Fruit fly (Drosophila melanogaster): Measurements from ENCODE around the gene CG13026.

Gene CG13026

DNA sequence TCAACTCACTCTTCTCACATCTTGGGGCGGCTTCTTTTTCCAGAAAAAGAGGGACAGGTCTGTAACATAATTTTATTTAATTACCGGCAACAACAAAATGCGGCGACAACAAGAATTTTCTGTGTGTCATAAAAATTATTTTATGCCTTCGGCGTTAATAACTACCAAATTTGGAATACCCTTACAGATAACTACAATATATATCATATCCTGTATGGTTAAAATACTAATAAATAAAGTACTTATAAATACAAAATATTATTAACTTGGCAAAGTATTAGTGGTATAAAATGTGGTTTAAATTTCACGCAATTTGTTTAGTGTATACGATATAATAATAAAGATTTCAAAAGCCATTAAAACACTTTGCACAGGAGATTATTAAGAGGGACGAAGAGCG lies 24.8 kb upstream of the CG13026 start:
- no peak for TF ChIP-seq CG17801 (GFP tag; optimal IDR thresholded peaks at IDR 0.05; ENCODE audit: partially characterized antibody)

DNA sequence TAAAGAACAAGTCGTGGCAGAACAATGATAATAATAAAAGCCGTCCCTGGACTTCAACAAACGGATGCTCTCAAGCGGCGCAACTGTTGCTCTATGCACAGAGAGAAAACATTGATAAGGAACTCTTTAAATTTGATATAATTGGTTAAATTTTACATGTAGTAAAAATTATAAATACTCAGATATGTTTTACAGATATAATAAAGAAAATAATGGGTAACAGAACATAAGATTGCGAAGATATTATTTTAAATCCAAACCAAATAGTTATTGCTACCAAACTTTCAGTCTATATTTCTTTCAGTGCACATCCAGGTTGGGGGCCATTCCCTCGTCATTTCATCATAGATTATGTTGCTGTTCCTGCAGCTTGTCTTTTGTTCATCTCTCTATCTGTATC lies 23.8 kb upstream of the CG13026 start:
- no peak for TF ChIP-seq CG17801 (GFP tag; optimal IDR thresholded peaks at IDR 0.05; ENCODE audit: partially characterized antibody)

DNA sequence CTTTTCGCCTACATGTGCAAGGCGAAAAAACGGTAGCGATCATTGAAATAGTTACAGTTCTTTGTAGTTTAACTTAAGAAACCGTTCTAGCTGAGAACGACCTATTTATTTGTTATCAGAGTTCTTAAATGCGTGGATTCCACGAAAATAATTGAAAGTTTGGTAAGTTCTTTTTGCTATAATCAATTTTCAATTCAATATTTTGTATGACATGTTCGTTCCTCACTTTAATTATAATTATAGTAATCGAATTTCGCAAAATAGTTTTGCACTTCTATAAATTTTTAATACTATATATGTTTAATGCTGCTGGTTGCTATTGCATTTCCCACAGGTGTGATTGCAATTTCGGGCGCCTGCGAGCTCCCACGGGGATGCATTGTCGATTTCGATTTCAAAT lies 22.4 kb upstream of the CG13026 start:
- TF ChIP-seq CG17801 (GFP tag; optimal IDR thresholded peaks at IDR 0.05; ENCODE audit: partially characterized antibody): no peak

DNA sequence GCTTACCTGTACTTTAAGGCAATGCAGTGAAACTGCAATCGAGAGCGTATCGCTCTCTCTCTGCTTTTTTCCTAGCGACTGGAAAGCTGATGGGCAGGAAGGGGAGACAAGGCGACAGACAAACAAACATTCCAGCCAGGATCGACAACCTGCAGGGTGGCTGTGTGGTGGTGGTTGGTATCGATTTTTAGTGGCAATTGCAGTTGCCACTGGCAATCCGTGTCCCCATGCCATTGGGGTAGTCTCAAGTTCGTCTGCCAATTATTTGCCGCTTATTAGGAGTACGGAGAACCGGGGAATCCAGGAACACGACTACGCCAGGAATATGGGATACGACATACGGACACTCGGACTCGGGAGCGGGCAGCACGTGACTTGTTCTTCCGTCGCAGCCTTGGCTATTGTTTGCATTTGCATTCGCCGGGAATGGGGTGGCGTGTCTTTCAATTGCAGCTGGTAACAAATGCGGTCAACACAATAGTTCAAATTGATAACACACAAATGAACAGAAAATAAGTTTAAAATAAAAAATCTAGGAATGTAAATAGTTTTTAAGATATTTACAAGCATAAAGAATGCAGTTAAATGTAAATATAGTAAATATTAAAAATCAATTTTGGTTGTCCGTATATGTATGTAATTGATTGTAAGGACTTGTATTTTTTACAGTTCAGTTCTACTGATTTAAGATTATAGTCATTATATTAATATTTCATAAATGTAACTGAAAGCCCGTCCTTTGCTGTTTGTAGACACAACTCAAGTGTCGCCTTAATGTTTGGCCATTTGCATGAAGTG lies 20.8 kb upstream of the CG13026 start:
- TF ChIP-seq CG17801 (GFP tag; optimal IDR thresholded peaks at IDR 0.05; ENCODE audit: partially characterized antibody): no peak

DNA sequence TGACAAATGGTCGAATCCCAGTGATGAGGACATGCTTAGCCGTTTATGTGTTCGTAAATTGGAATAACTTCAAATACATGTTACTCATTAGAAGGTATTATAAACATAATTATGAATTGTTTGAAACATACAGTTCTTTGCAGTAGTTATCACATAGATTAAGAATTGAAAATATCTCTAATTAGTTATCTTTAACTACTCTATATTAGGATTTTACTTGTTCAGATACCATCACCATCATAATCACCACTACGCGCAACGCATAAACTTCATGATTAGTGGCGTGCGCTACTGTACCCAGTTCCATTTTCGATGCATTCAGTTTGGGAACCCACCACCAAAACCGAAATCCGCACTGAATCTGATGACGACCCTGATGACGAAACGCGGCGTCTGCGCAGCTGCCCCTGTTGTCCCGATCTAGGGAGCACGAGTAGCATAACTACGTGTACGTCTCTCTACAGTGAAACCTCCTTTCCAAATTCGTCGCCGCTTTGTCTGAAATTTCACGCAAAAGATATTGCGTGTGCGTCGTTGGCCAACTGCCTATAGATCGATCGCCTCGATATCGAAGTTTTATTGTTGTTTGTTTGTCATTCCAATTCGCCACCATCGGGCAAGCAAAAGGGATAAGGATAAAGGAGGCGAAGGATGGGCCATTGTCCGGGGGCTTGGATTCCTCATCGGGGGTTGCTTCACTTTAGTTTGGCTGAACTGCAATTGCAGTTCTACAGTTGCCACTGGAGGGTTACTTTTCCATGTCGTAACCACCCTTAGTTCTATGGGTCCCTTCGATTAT lies 18.1 kb upstream of the CG13026 start:
- no peak for TF ChIP-seq CG17801 (GFP tag; optimal IDR thresholded peaks at IDR 0.05; ENCODE audit: partially characterized antibody)

DNA sequence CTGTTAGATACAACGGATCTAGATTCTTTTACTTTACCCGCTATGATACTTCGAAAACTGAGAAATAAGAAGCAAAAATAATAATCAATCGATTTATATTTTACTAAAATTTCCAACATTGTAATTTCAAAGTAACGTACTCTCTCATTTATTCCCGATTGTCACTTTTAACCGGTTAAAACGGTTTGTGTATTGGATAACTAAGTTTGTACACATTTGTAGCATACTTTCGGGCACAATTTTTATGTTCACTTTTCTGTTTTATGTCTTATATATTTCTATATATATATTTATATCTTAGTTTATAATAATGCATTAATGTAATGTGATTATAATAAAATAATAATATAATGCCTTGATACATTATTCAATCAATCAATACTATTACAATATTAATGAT lies 15.7 kb upstream of the CG13026 start:
- TF ChIP-seq CG17801 (GFP tag; optimal IDR thresholded peaks at IDR 0.05; ENCODE audit: partially characterized antibody): no peak

DNA sequence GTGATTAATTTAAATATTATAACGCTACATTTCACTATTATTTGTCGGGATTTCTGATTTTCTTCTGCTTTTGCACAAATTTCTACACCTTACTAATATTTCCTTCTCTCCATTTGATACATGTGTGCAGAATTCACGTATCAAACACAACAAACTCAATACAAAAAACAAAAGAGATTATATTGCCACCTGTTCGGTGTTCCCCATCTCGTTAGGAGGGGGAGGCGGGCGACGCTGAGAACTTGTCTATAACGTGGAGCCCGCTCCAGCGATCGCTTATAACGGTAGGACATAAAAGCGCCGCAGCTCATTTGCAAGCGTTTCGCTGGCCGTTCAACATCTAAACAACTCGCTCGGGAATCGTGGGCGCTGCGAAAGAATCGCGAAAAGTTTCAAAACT lies 7.3 kb upstream of the CG13026 start, which contains the start of gene CG9701:
TSS of gene CG9701 (plus strand) at position 301 of the 400 bp plus-strand sequence.
- no peak for TF ChIP-seq CG17801 (GFP tag; optimal IDR thresholded peaks at IDR 0.05; ENCODE audit: partially characterized antibody)

DNA sequence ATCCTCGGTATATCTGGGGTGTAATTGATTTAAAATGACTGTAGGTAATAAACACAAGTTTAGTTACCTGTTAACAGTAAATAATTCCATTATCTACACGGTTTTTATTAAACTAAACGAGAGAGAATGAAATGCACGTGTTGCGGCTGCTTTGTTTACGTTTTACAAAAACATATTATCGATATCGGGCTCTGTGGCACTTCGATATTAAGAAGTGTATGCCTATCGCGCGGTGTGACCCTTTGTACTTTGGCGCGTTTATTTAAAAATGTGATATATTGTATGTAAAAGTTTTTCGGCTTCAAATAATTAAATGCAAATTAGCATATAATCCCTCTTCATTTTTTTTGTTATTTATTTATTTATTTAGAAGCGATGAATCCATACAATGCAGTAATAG lies 4.7 kb upstream of the CG13026 start, which contains the start of gene Dbp73D:
TSS of gene Dbp73D (minus strand) at position 174 of the 400 bp plus-strand sequence.
- TF ChIP-seq CG17801 (GFP tag; optimal IDR thresholded peaks at IDR 0.05; ENCODE audit: partially characterized antibody): no peak

DNA sequence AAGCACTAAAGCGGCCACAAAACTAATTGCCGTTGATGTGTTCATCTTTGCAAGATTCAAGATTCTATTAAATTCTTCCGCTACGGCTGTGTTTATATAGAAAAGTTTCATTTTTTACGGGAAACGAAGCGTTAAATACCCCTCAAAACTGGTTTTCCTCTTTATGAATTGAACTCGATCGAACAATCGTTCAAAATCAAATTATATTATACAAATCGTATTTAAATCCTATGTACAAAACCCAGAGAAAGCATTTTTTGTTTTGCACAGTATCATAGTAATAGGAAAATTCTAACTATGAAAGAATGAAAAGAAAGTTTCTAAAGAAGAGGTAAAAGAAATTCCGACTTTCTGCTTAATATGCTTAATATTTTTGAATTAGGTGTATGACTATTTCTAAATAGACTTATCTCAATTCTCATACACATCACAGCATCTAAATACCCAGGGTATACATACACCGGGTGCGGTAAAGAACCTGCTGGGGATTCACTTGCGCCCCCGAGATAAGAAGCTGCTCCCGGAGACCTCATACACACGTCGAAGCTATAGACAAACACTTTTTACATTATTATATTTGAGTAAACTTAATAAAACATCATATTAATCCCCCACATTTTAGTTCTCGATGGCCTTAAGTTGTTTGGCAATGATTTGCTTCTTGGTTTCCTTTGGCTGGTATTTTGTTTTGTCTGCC lies 2.1 kb upstream of the CG13026 start, which contains the start of gene PGRP-SB1:
TSS of gene PGRP-SB1 (minus strand) at position 51 of the 697 bp plus-strand sequence.
- TF ChIP-seq CG17801 (GFP tag; optimal IDR thresholded peaks at IDR 0.05; ENCODE audit: partially characterized antibody): no peak

DNA sequence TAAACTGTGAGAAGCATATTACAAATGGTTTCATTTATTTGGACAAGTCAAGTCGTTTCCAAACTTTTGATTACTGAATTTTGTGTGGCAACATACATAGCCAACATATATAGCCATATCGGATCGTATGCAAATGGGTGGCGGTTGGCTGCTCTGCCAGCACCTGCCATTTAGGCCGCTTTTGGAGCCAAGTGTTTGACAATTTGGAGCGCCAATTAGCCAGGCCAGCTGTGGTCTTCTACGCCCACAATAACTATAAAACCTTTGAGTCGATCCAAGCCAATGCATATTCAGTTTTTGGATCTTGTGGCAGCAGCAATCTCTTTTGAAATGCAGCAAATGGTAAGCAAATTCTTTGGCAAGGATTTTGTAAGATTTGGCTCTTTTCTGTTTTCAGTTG lies 1.4 kb downstream of the CG13026 start, which contains the start of gene CG13031:
TSS of gene CG13031 (plus strand) at position 301 of the 400 bp plus-strand sequence.
- no peak for TF ChIP-seq CG17801 (GFP tag; optimal IDR thresholded peaks at IDR 0.05; ENCODE audit: partially characterized antibody)

DNA sequence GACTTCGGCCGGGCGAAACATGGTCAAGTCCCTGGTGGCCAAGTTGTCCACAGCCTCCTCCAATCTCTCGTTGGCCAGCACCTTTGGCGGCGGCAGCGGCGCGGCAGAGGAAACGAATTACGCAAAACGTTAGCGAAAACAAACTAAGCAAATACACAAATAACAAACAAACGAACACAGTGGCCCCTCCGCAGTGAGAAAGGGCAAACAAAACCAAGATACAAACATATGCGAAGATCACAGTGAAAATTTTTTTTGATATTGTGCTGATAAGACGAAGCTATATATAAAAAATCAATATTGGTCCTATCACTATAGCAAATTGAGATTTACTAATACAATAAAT lies 11.8 kb downstream of the CG13026 start:
- no peak for TF ChIP-seq CG17801 (GFP tag; optimal IDR thresholded peaks at IDR 0.05; ENCODE audit: partially characterized antibody)

DNA sequence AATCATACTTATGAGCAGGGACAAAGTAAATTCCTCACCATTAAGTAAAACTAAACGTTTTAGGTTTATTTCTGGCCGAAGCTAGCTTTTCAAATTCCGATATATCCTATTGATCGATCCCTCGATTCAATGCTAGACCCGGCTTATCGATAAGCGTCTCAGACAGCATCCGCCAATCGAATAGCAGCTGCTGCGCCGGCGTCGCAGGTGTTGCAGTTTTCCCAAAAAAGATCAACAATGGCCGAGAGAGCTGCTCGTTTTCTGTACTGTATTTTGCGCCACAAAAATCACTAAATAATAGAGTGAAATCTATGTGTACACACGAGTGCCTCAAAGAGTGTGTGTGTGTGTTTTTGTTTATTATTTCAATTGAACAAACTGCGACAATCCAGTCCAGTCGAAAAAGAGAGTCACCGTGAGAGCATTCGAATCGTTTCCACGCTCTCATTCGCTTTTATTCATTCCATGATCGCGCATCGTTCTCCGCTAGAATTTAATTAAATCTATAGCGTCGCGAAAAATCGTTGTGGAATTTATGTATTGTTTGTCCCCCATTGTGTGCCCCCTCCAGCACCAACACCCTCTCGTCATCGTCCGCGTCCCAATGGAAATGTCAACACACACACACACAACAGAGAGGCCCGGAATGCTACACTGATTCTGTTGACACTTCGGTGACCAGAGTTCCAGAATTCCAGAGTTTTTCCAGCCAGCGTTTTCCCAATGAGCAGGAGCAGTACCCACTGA lies 12.3 kb downstream of the CG13026 start:
- TF ChIP-seq CG17801 (GFP tag; optimal IDR thresholded peaks at IDR 0.05; ENCODE audit: partially characterized antibody): no peak

DNA sequence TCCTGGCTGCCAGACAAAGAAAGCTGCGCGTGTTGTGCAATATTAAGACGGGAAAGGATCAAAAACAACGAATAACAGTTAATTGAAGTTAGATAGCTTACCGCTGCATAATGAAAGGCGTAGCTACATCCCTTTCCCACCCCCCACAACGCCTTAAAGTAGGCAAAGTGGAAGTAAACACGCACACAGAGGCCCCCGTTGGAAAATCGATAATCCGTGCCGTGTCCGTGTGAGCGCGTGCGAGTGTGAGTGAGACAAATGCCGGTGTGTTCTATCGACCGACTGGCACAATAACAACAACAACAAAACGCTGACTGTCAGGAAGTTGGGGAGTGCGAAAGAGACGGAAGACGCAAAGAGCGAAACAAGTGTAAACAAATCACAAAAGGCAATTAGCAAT lies 13.6 kb downstream of the CG13026 start:
- TF ChIP-seq CG17801 (GFP tag; optimal IDR thresholded peaks at IDR 0.05; ENCODE audit: partially characterized antibody): no peak

DNA sequence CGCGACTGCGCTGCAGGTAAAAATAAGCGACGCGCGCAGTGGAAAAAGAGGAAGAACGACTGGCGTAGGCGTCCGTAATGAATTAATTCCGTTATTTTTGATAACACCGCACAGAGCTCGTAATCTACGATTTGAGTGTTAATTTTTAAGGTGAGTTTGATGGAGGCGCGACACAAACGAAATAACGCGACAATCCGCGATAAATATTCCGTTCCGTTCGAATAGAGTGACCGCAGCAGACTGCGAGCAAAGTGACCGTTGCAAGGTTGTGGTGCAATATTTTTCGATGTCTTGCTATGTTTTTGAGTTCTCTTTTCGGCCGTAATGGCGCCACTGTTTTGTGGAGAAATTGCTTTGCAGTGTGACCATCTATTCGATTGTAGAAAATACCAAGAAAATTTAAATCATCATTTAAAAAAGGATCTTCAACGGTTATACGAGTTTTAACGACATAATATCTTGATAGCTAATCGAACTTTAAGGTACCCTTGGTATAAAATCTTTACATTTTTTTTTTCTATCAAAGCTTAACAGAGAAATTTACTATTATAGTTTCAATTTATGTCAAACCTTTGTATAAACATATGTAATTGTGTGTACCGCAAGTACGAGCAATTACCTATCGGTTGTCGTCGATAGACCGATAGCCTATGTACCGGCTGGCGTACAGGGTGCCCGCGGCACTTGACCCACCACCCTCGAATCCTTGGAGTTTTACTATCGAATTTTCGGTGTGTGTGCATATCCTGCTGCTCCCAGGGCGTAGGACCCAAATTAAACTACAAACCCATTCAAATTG lies 14.3 kb downstream of the CG13026 start, which contains the start of the genes CG43954, Lasp and Dab:
TSS of gene CG43954 (minus strand) at position 248 of the 799 bp plus-strand sequence.
TSS of gene Lasp (minus strand) at position 248 of the 799 bp plus-strand sequence.
TSS of gene Dab (plus strand) at position 697 of the 799 bp plus-strand sequence.
- TF ChIP-seq CG17801 (GFP tag; optimal IDR thresholded peaks at IDR 0.05; ENCODE audit: partially characterized antibody): peak; percentile 63

All from ovary, adult (tissue).